Fruit fly (Drosophila melanogaster) whole organism, embryonic: ENCODE measurements around the gene Abca3.

Experiments
- Ada2b ChIP-seq: fragments of 200-800 bp; sonication (Bioruptor generic); IDR thresholded peaks from 2 replicates; pipeline ENCODE4 v1.3.6; 2022; ENCODE audit warnings: missing biosample characterization, missing genetic modification characterization
- BEAF-32 ChIP-seq: fragments of 200-800 bp; sonication (Bioruptor generic); optimal IDR thresholded peaks from 3 replicates; lab custom pipeline; 2017; ENCODE audit warnings: missing biosample characterization, missing genetic modification characterization, mild to moderate bottlenecking, moderate library complexity, missing genetic modification reagents
- CG10321 ChIP-seq: fragments of 200-800 bp; sonication (Bioruptor generic); IDR thresholded peaks from 2 replicates; pipeline ENCODE4 v1.3.6; 2022; ENCODE audit warnings: missing biosample characterization, missing genetic modification characterization
- CG11723 ChIP-seq: fragments of 200-800 bp; sonication (Bioruptor generic); optimal IDR thresholded peaks from 2 replicates; lab custom pipeline; 2017; ENCODE audit warnings: missing biosample characterization, mild to moderate bottlenecking, missing genetic modification characterization
- CG12769 ChIP-seq: fragments of 200-800 bp; sonication (Bioruptor generic); optimal IDR thresholded peaks from 2 replicates; lab custom pipeline; 2019; ENCODE audit warnings: missing biosample characterization, mild to moderate bottlenecking, missing genetic modification characterization, moderate library complexity
- CG13296 ChIP-seq: fragments of 200-800 bp; sonication (Bioruptor generic); optimal IDR thresholded peaks from 3 replicates; lab custom pipeline; 2018; ENCODE audit warnings: missing biosample characterization, mild to moderate bottlenecking, missing genetic modification characterization
- CG13775 ChIP-seq: fragments of 200-800 bp; sonication (Bioruptor generic); optimal IDR thresholded peaks from 3 replicates; lab custom pipeline; 2017; ENCODE audit warnings: missing biosample characterization, mild to moderate bottlenecking, missing genetic modification characterization
- CG14860 ChIP-seq: fragments of 200-800 bp; sonication (Bioruptor generic); IDR thresholded peaks from 3 replicates; pipeline ENCODE4 v1.3.6; 2022; ENCODE audit warnings: missing biosample characterization, missing genetic modification characterization; ENCODE audit not compliant: partially characterized antibody
- CG17361 ChIP-seq: fragments of 200-800 bp; sonication (Bioruptor generic); IDR thresholded peaks from 3 replicates; pipeline ENCODE4 v1.3.6; 2022; ENCODE audit warnings: missing biosample characterization, missing genetic modification characterization
- CG1792 ChIP-seq: fragments of 200-800 bp; sonication (Bioruptor generic); optimal IDR thresholded peaks from 2 replicates; lab custom pipeline; 2016; ENCODE audit warnings: missing biosample characterization, missing genetic modification characterization
- CG18764 ChIP-seq: fragments of 200-800 bp; sonication (Bioruptor generic); optimal IDR thresholded peaks from 3 replicates; lab custom pipeline; 2016; ENCODE audit warnings: missing biosample characterization, missing genetic modification characterization
- CG31365 ChIP-seq: fragments of 200-800 bp; sonication (Bioruptor generic); optimal IDR thresholded peaks from 2 replicates; lab custom pipeline; 2018; ENCODE audit warnings: missing biosample characterization, mild to moderate bottlenecking, missing genetic modification characterization
- CG3281 ChIP-seq: fragments of 200-800 bp; sonication (Bioruptor generic); optimal IDR thresholded peaks from 3 replicates; lab custom pipeline; 2017; ENCODE audit warnings: missing biosample characterization, mild to moderate bottlenecking, missing genetic modification characterization
- CG34422 ChIP-seq: fragments of 200-800 bp; sonication (Bioruptor generic); IDR thresholded peaks from 3 replicates; pipeline ENCODE4 v1.3.6; 2022; ENCODE audit warnings: missing biosample characterization, missing genetic modification characterization
- CG4360 ChIP-seq: fragments of 200-800 bp; sonication (Bioruptor generic); IDR thresholded peaks from 2 replicates; pipeline ENCODE4 v1.3.6; 2022; ENCODE audit warnings: missing biosample characterization, missing genetic modification characterization
- CG7786 ChIP-seq: fragments of 200-800 bp; sonication (Bioruptor generic); optimal IDR thresholded peaks from 2 replicates; lab custom pipeline; 2016; ENCODE audit warnings: missing biosample characterization, missing genetic modification characterization
- CG8089 ChIP-seq: fragments of 200-800 bp; sonication (Bioruptor generic); optimal IDR thresholded peaks from 3 replicates; lab custom pipeline; 2016; ENCODE audit warnings: missing biosample characterization, missing genetic modification characterization
- CG8478 ChIP-seq: fragments of >200 bp; optimal IDR thresholded peaks from 2 replicates; lab custom pipeline; 2018
- CG8944 ChIP-seq: fragments of 200-800 bp; sonication (Bioruptor generic); optimal IDR thresholded peaks from 3 replicates; lab custom pipeline; 2016; ENCODE audit warnings: missing biosample characterization, missing genetic modification characterization
- CG9932 ChIP-seq: fragments of 200-800 bp; sonication (Bioruptor generic); IDR thresholded peaks from 2 replicates; pipeline ENCODE4 v1.3.6; 2022; ENCODE audit warnings: missing biosample characterization, missing genetic modification characterization
- D19A ChIP-seq: fragments of 200-800 bp; optimal IDR thresholded peaks from 3 replicates; lab custom pipeline; 2019; ENCODE audit warnings: missing biosample characterization, mild to moderate bottlenecking, missing genetic modification characterization, moderate library complexity
- Ets65A ChIP-seq: fragments of 200-800 bp; sonication (Bioruptor generic); peaks from one replicate; lab custom pipeline; 2016; ENCODE audit warnings: missing biosample characterization, missing genetic modification characterization
- Fer1 ChIP-seq: fragments of 200-800 bp; sonication (Bioruptor generic); optimal IDR thresholded peaks from 2 replicates; lab custom pipeline; 2017; ENCODE audit warnings: missing biosample characterization, mild to moderate bottlenecking, missing genetic modification characterization
- H2.0 ChIP-seq: fragments of 200-800 bp; sonication (Bioruptor generic); IDR thresholded peaks from 2 replicates; pipeline ENCODE4 v1.3.6; 2022; ENCODE audit warnings: missing biosample characterization, missing genetic modification characterization
- HLH54F ChIP-seq: fragments of 200-800 bp; sonication (Bioruptor generic); optimal IDR thresholded peaks from 3 replicates; lab custom pipeline; 2016; ENCODE audit warnings: missing biosample characterization, missing genetic modification characterization
- Hr3 ChIP-seq: fragments of 200-800 bp; sonication (Bioruptor generic); optimal IDR thresholded peaks from 3 replicates; lab custom pipeline; 2016; ENCODE audit warnings: missing biosample characterization, missing genetic modification characterization
- Lim3 ChIP-seq: fragments of 200-800 bp; sonication (Bioruptor generic); IDR thresholded peaks from 2 replicates; pipeline ENCODE4 v1.3.6; 2022; ENCODE audit warnings: missing biosample characterization, missing genetic modification characterization
- Lpt ChIP-seq: fragments of >200 bp; optimal IDR thresholded peaks from 2 replicates; lab custom pipeline; 2018; ENCODE audit warnings: missing biosample characterization, missing genetic modification characterization
- MESR4 ChIP-seq: fragments of 200-800 bp; sonication (Bioruptor generic); optimal IDR thresholded peaks from 2 replicates; lab custom pipeline; 2018; ENCODE audit warnings: missing biosample characterization, mild to moderate bottlenecking, missing genetic modification characterization, moderate library complexity
- Med ChIP-seq: fragments of 200-800 bp; sonication (Bioruptor generic); peaks from one replicate; lab custom pipeline; 2016; ENCODE audit warnings: missing biosample characterization, missing genetic modification characterization, mild to moderate bottlenecking, inconsistent platforms, moderate library complexity
- Oaz ChIP-seq: fragments of 200-800 bp; sonication (Bioruptor generic); IDR thresholded peaks from 2 replicates; pipeline ENCODE4 v1.3.6; 2022; ENCODE audit warnings: missing biosample characterization, missing genetic modification characterization
- Rx ChIP-seq: fragments of 200-800 bp; sonication (Bioruptor generic); IDR thresholded peaks from 2 replicates; pipeline ENCODE4 v1.3.6; 2022; ENCODE audit warnings: missing biosample characterization, missing genetic modification characterization
- Sox102F ChIP-seq: fragments of 200-800 bp; sonication (Bioruptor generic); optimal IDR thresholded peaks from 2 replicates; lab custom pipeline; 2018; ENCODE audit warnings: missing biosample characterization, mild to moderate bottlenecking, missing genetic modification characterization, moderate library complexity
- Trl ChIP-seq, 3 experiments: fragments of >200 bp in 2 of 3; fragments of 200-800 bp in 1 of 3; sonication (Bioruptor generic) in 1 of 3; optimal IDR thresholded peaks; 2 replicates in 1 of 3; 3 replicates in 2 of 3; lab custom pipeline; 2016 to 2017; ENCODE audit warnings: missing biosample characterization in 1 of 3, missing genetic modification characterization in 1 of 3
- ash1 ChIP-seq: fragments of 200-800 bp; sonication (Bioruptor generic); optimal IDR thresholded peaks from 2 replicates; lab custom pipeline; 2018; ENCODE audit warnings: missing biosample characterization, mild to moderate bottlenecking, missing genetic modification characterization
- btn ChIP-seq: fragments of 200-800 bp; sonication (Bioruptor generic); optimal IDR thresholded peaks from 2 replicates; lab custom pipeline; 2016; ENCODE audit warnings: missing biosample characterization, missing genetic modification characterization
- cas ChIP-seq: fragments of 200-800 bp; sonication (Bioruptor generic); IDR thresholded peaks from 2 replicates; pipeline ENCODE4 v1.3.6; 2022; ENCODE audit warnings: missing biosample characterization, missing genetic modification characterization
- croc ChIP-seq: fragments of 200-800 bp; sonication (Bioruptor generic); conservative IDR thresholded peaks from 3 replicates; pipeline ENCODE4 v1.3.6; 2022; ENCODE audit warnings: missing biosample characterization, missing genetic modification characterization
- crp ChIP-seq, 2 experiments: fragments of 200-800 bp; sonication (Bioruptor generic); optimal IDR thresholded peaks; 2 replicates in 1 of 2; 3 replicates in 1 of 2; lab custom pipeline; 2017; ENCODE audit warnings: missing biosample characterization in 2 of 2, missing genetic modification characterization in 2 of 2, mild to moderate bottlenecking in 1 of 2, moderate library complexity in 1 of 2
- en ChIP-seq: fragments of 200-800 bp; sonication (Bioruptor generic); optimal IDR thresholded peaks from 2 replicates; lab custom pipeline; 2016; ENCODE audit warnings: missing biosample characterization, missing genetic modification characterization
- kah ChIP-seq: fragments of 200-800 bp; sonication (Bioruptor generic); optimal IDR thresholded peaks from 2 replicates; lab custom pipeline; 2018; ENCODE audit warnings: missing biosample characterization, mild to moderate bottlenecking, missing genetic modification characterization
- peb ChIP-seq: fragments of 200-800 bp; sonication (Bioruptor generic); IDR thresholded peaks from 2 replicates; pipeline ENCODE4 v1.3.6; 2022; ENCODE audit warnings: missing biosample characterization, missing genetic modification characterization
- repo ChIP-seq: fragments of 200-800 bp; sonication (Bioruptor generic); optimal IDR thresholded peaks from 2 replicates; lab custom pipeline; 2016; ENCODE audit warnings: missing biosample characterization, missing genetic modification characterization
- row ChIP-seq: fragments of 200-800 bp; sonication (Bioruptor generic); IDR thresholded peaks from 3 replicates; pipeline ENCODE4 v1.3.6; 2022; ENCODE audit warnings: missing biosample characterization, missing genetic modification characterization
- slou ChIP-seq: fragments of 200-800 bp; sonication (Bioruptor generic); optimal IDR thresholded peaks from 3 replicates; lab custom pipeline; 2016; ENCODE audit warnings: missing biosample characterization, missing genetic modification characterization
- slp2 ChIP-seq: fragments of 200-800 bp; sonication (Bioruptor generic); optimal IDR thresholded peaks from 2 replicates; lab custom pipeline; 2016; ENCODE audit warnings: missing biosample characterization, missing genetic modification characterization
- sna ChIP-seq: fragments of 200-800 bp; sonication (Bioruptor generic); IDR thresholded peaks from 2 replicates; pipeline ENCODE4 v1.3.6; 2022; ENCODE audit warnings: missing biosample characterization, missing genetic modification characterization; ENCODE audit not compliant: partially characterized antibody
- tap ChIP-seq: fragments of 200-800 bp; optimal IDR thresholded peaks from 3 replicates; lab custom pipeline; 2019; ENCODE audit warnings: missing biosample characterization, mild to moderate bottlenecking, missing genetic modification characterization, moderate library complexity
- tgo ChIP-seq: fragments of 200-800 bp; sonication (Bioruptor generic); IDR thresholded peaks from 3 replicates; pipeline ENCODE4 v1.3.6; 2022; ENCODE audit warnings: missing biosample characterization, missing genetic modification characterization
- trem ChIP-seq: fragments of 200-800 bp; optimal IDR thresholded peaks from 3 replicates; lab custom pipeline; 2019; ENCODE audit warnings: missing biosample characterization, mild to moderate bottlenecking, missing genetic modification characterization, moderate library complexity
- yki ChIP-seq: fragments of >200 bp; optimal IDR thresholded peaks from 3 replicates; lab custom pipeline; 2018

The Abca3 gene

DNA sequence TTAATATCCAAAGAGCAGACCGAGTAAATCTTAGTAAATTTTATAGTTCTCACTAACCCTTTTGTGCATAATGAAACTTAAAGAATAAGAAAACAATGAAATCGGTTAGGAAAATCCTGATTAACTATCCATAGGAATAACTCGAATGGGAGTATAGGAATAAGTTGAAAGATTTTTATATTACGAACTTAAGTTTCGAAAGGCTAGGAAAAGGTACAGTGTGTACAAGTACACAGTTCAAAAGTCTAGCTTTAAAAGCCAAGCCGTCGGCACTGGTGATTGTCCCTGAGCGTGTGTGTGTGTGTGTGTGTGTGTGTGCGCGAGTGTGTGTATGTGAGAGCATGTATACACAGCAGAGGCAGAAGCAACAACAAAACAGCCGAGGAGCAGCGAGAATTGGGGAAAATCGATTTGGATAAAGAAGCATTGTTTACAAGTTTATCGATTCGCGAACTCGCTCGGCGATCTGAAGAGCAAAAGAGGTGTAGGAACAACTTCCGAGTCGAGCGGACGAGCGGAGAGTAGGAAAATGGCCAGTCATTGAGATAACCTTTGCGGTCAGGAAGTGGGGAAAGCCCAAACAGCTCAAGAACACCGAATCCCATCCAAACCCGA is 44.9 kb upstream of the Abca3 start (continued):
- TF ChIP-seq Rx (GFP tag; lab: Robert Waterston, UW) = no peak
- TF ChIP-seq row (GFP tag; lab: Robert Waterston, UW) = peak; percentile 51; the same call in 2 of the 3 replicates
- TF ChIP-seq cas (GFP tag; lab: Robert Waterston, UW) = no peak
- no peak for TF ChIP-seq CG13296 (GFP tag; lab: Kevin White, UChicago)
- TF ChIP-seq ash1 (GFP tag; lab: Kevin White, UChicago) = no peak
- TF ChIP-seq CG31365 (tag; lab: Kevin White, UChicago) = no peak
- no peak for TF ChIP-seq Trl (optimal IDR thresholded peaks at IDR 0.05; lab: Kevin White, UChicago)
- no peak for TF ChIP-seq Trl (GFP tag; optimal IDR thresholded peaks at IDR 0.05; lab: Kevin White, UChicago)
- peak; percentile 35 for TF ChIP-seq Ets65A
- TF ChIP-seq CG4360 = peak; percentile 40; the same call in 1 of the 2 replicates
- no peak for TF ChIP-seq slp2
- no peak for TF ChIP-seq Ada2b
- TF ChIP-seq kah = no peak
- TF ChIP-seq CG17361 (GFP tag; lab: Robert Waterston, UW) = no peak

DNA sequence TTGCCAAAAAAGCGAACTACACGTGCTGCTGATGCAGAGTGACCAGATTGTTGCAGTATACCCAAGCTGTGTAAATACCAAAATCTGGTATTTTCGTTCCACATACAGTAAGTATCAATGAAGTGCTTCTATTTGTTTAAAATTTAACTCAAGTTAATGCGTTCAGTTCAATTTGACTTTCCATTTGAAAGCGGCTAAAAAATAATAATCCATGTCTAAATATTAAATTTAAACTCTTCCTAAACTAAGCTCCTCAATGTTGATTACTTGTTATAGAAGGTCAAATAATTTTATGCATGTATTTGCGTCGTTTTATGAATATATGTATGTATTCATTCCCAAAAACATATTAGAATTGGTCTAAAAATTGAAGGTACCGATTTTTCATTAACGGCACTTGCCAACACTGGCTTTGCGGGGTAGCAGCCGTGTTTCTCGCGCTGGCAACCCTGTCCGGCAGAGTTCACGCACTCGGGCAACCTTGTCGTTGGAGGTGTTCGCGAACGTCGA is 43.4 kb upstream of the Abca3 start, which contains the start of the genes peng and sol:
peng (minus strand) TSS at position 44 of the 510 bp plus-strand sequence.
sol (plus strand) TSS at position 481 of the 510 bp plus-strand sequence.
- peak; percentile 72 for TF ChIP-seq Fer1 (GFP tag; lab: Kevin White, UChicago)
- TF ChIP-seq yki (lab: Kevin White, UChicago) = no peak
- TF ChIP-seq CG8478 = no peak
- TF ChIP-seq CG3281 = peak; percentile 71
- no peak for TF ChIP-seq CG10321
- TF ChIP-seq D19A (tag; lab: Kevin White, UChicago) = peak; percentile 47
- peak; percentile 76 for TF ChIP-seq Hr3 (GFP tag; lab: Kevin White, UChicago)
- TF ChIP-seq H2.0 (GFP tag; lab: Robert Waterston, UW) = peak; percentile 64
- TF ChIP-seq en (GFP tag; lab: Kevin White, UChicago) = peak; percentile 38
- no peak for TF ChIP-seq repo (GFP tag; lab: Kevin White, UChicago)
- TF ChIP-seq CG12769 (tag; lab: Kevin White, UChicago) = no peak
- peak; percentile 69 for TF ChIP-seq Sox102F (GFP tag; lab: Kevin White, UChicago)
- TF ChIP-seq crp (GFP tag; optimal IDR thresholded peaks at IDR 0.05; lab: Kevin White, UChicago) = peak in 1 of 2 experiments; percentile 29
- peak; percentile 44 for TF ChIP-seq BEAF-32 (GFP tag; lab: Kevin White, UChicago)
- TF ChIP-seq CG13775 (GFP tag; lab: Kevin White, UChicago) = peak; percentile 76
- TF ChIP-seq MESR4 (GFP tag; lab: Kevin White, UChicago) = no peak
- no peak for TF ChIP-seq Lpt (GFP tag; lab: Kevin White, UChicago)
- TF ChIP-seq tap (tag; lab: Kevin White, UChicago) = no peak
- TF ChIP-seq slou = peak; percentile 77
- TF ChIP-seq sna (GFP tag; lab: Robert Waterston, UW) = no peak
- TF ChIP-seq Oaz = peak; percentile 54
- TF ChIP-seq CG14860 (GFP tag; lab: Robert Waterston, UW) = no peak
- TF ChIP-seq CG8944 (GFP tag; lab: Kevin White, UChicago) = peak; percentile 55
- peak; percentile 22; the same call in 1 of the 3 replicates for TF ChIP-seq croc (GFP tag; lab: Robert Waterston, UW)
- TF ChIP-seq HLH54F (GFP tag; lab: Kevin White, UChicago) = peak; percentile 67
- no peak for TF ChIP-seq peb
- TF ChIP-seq Lim3 (GFP tag; lab: Robert Waterston, UW) = no peak
- no peak; the same call in 2 of the 3 replicates for TF ChIP-seq CG34422 (GFP tag; lab: Robert Waterston, UW)
- peak; percentile 57 for TF ChIP-seq CG11723
- peak; percentile 14 for TF ChIP-seq CG1792 (GFP tag; lab: Kevin White, UChicago)
- peak; percentile 92 for TF ChIP-seq Med
- peak; percentile 73 for TF ChIP-seq tgo (GFP tag; lab: Robert Waterston, UW)
- peak; percentile 56 for TF ChIP-seq trem (tag; lab: Kevin White, UChicago)
- TF ChIP-seq CG9932 = peak; percentile 79
- peak; percentile 53 for TF ChIP-seq CG18764 (GFP tag; lab: Kevin White, UChicago)
- peak; percentile 52 for TF ChIP-seq btn (GFP tag; lab: Kevin White, UChicago)
- TF ChIP-seq CG7786 (GFP tag; lab: Kevin White, UChicago) = peak; percentile 72
- TF ChIP-seq CG8089 = peak; percentile 31
